Worm (Caenorhabditis elegans) whole organism, mixed stage, embryonic: ENCODE data around the gene mys-1.

Source experiments
- M03D4.4 ChIP-seq: sonication (generic microtip); optimal IDR thresholded peaks from 2 replicates; lab custom pipeline; 2017; ENCODE audit warnings: mild to moderate bottlenecking, missing genetic modification characterization, missing compliant biosample characterization
- bed-3 ChIP-seq: fragments of 200-800 bp; sonication (Bioruptor generic); optimal IDR thresholded peaks from 3 replicates; lab custom pipeline; 2018; ENCODE audit warnings: mild to moderate bottlenecking, missing genetic modification characterization, moderate library complexity, missing compliant biosample characterization
- blmp-1 ChIP-seq: fragments of 150-350 bp; optimal IDR thresholded peaks from 2 replicates; lab custom pipeline; 2014; ENCODE audit warnings: missing biosample characterization, missing genetic modification characterization
- ceh-43 ChIP-seq: fragments of 200-800 bp; sonication (Bioruptor generic); optimal IDR thresholded peaks from 2 replicates; lab custom pipeline; 2018; ENCODE audit warnings: mild to moderate bottlenecking, missing genetic modification characterization, moderate library complexity, missing compliant biosample characterization
- ceh-83 ChIP-seq: fragments of 200-800 bp; sonication (Bioruptor generic); optimal IDR thresholded peaks from 2 replicates; lab custom pipeline; 2018; ENCODE audit warnings: mild to moderate bottlenecking, missing genetic modification characterization, missing compliant biosample characterization
- ces-1 ChIP-seq: fragments of 150-350 bp; optimal IDR thresholded peaks from 2 replicates; lab custom pipeline; 2014; ENCODE audit warnings: missing biosample characterization, missing genetic modification reagents, missing genetic modification characterization
- cnd-1 ChIP-seq: fragments of 200-800 bp; sonication (Bioruptor generic); optimal IDR thresholded peaks from 2 replicates; lab custom pipeline; 2018; ENCODE audit warnings: mild to moderate bottlenecking, missing genetic modification characterization, missing compliant biosample characterization
- elt-1 ChIP-seq: sonication (generic microtip); optimal IDR thresholded peaks from 2 replicates; lab custom pipeline; 2017; ENCODE audit warnings: missing genetic modification characterization, mild to moderate bottlenecking, missing compliant biosample characterization, antibody characterized with exemption, moderate library complexity, borderline replicate concordance; ENCODE audit not compliant: insufficient read depth
- elt-3 ChIP-seq: fragments of 150-350 bp; optimal IDR thresholded peaks from 2 replicates; lab custom pipeline; 2014; ENCODE audit warnings: missing biosample characterization, missing genetic modification characterization
- flh-1 ChIP-seq: fragments of 200-800 bp; sonication (Bioruptor generic); optimal IDR thresholded peaks from 2 replicates; lab custom pipeline; 2018; ENCODE audit warnings: mild to moderate bottlenecking, missing genetic modification characterization, moderate library complexity, missing compliant biosample characterization
- ham-2 ChIP-seq: fragments of 200-800 bp; sonication (Bioruptor generic); optimal IDR thresholded peaks from 2 replicates; lab custom pipeline; 2018; ENCODE audit warnings: mild to moderate bottlenecking, missing genetic modification characterization, missing compliant biosample characterization
- lin-13 ChIP-seq: fragments of 150-350 bp; optimal IDR thresholded peaks from 2 replicates; lab custom pipeline; 2014; ENCODE audit warnings: missing biosample characterization, missing genetic modification characterization
- lsy-2 ChIP-seq: fragments of 150-350 bp; optimal IDR thresholded peaks from 2 replicates; lab custom pipeline; 2014; ENCODE audit warnings: missing biosample characterization, missing genetic modification characterization
- mab-5 ChIP-seq: fragments of 150-350 bp; optimal IDR thresholded peaks from 2 replicates; lab custom pipeline; 2014; ENCODE audit warnings: missing biosample characterization, missing genetic modification characterization
- mep-1 ChIP-seq: fragments of 150-350 bp; optimal IDR thresholded peaks from 2 replicates; lab custom pipeline; 2017; ENCODE audit warnings: missing biosample characterization, missing genetic modification reagents, missing genetic modification characterization, inconsistent platforms
- mls-2 ChIP-seq: sonication (generic microtip); optimal IDR thresholded peaks from 2 replicates; lab custom pipeline; 2016; ENCODE audit warnings: mild to moderate bottlenecking, missing genetic modification characterization, moderate library complexity, missing compliant biosample characterization
- nhr-2 ChIP-seq: fragments of 150-350 bp; optimal IDR thresholded peaks from 2 replicates; lab custom pipeline; 2014; ENCODE audit warnings: missing biosample characterization, missing genetic modification characterization
- nhr-237 ChIP-seq: fragments of 150-350 bp; optimal IDR thresholded peaks from 2 replicates; lab custom pipeline; 2014; ENCODE audit warnings: missing biosample characterization, missing genetic modification characterization
- nhr-76 ChIP-seq: sonication (generic microtip); optimal IDR thresholded peaks from 2 replicates; lab custom pipeline; 2017; ENCODE audit warnings: missing biosample characterization, missing genetic modification characterization
- sem-2 ChIP-seq: fragments of 200-800 bp; sonication (Bioruptor generic); optimal IDR thresholded peaks from 2 replicates; lab custom pipeline; 2018; ENCODE audit warnings: mild to moderate bottlenecking, missing genetic modification characterization, missing compliant biosample characterization
- snpc-4 ChIP-seq: fragments of 150-350 bp; optimal IDR thresholded peaks from 2 replicates; lab custom pipeline; 2014; ENCODE audit warnings: missing biosample characterization, missing genetic modification characterization
- tbx-8 ChIP-seq: fragments of 200-800 bp; sonication (Bioruptor generic); optimal IDR thresholded peaks from 2 replicates; lab custom pipeline; 2018; ENCODE audit warnings: mild to moderate bottlenecking, missing genetic modification characterization, moderate library complexity, missing compliant biosample characterization
- unc-120 ChIP-seq: sonication (generic microtip); optimal IDR thresholded peaks from 2 replicates; lab custom pipeline; 2017; ENCODE audit warnings: missing genetic modification characterization, missing compliant biosample characterization; ENCODE audit not compliant: poor library complexity, severe bottlenecking
- unc-39 ChIP-seq: fragments of 150-350 bp; optimal IDR thresholded peaks from 2 replicates; lab custom pipeline; 2014; ENCODE audit warnings: missing biosample characterization, missing genetic modification characterization
- zip-8 ChIP-seq: fragments of 150-350 bp; optimal IDR thresholded peaks from 2 replicates; lab custom pipeline; 2014; ENCODE audit warnings: missing biosample characterization, missing genetic modification characterization
- ztf-11 ChIP-seq: fragments of 150-350 bp; optimal IDR thresholded peaks from 2 replicates; lab custom pipeline; 2014; ENCODE audit warnings: missing biosample characterization, missing genetic modification characterization

mys-1 gene

ce11 chrV:7120168-7120567, 35.7 kb upstream of the mys-1 start, which contains the start of gene srx-34:
Gene srx-34, minus strand, starts transcription at chrV:7120268.
- no peak for TF ChIP-seq ceh-43
- no peak for TF ChIP-seq mab-5 (tag; lab: Kevin White, UChicago)
- TF ChIP-seq elt-3 (tag; lab: Kevin White, UChicago) = no peak
- TF ChIP-seq ztf-11 (tag; lab: Kevin White, UChicago) = no peak
- TF ChIP-seq blmp-1 (tag; lab: Kevin White, UChicago) = no peak
- no peak for TF ChIP-seq lsy-2 (tag; lab: Kevin White, UChicago)
- no peak for TF ChIP-seq ceh-83 (GFP tag; lab: Kevin White, UChicago)
- TF ChIP-seq cnd-1 = no peak
- TF ChIP-seq snpc-4 (tag; lab: Kevin White, UChicago) = no peak
- no peak for TF ChIP-seq ham-2 (GFP tag; lab: Kevin White, UChicago)
- TF ChIP-seq zip-8 (tag; lab: Kevin White, UChicago) = no peak

ce11 chrV:7118796-7119195, 34.3 kb upstream of the mys-1 start, which contains the start of gene srx-33:
Gene srx-33, minus strand, starts transcription at chrV:7118896.
- TF ChIP-seq flh-1 (GFP tag; lab: Kevin White, UChicago) (no peak), mep-1 (tag; lab: Kevin White, UChicago) (no peak), M03D4.4 (no peak), ztf-11 (tag; lab: Kevin White, UChicago) (no peak), blmp-1 (tag; lab: Kevin White, UChicago) (no peak), nhr-2 (tag; lab: Kevin White, UChicago) (no peak), nhr-237 (tag; lab: Kevin White, UChicago) (no peak), lsy-2 (tag; lab: Kevin White, UChicago) (no peak), ces-1 (GFP tag; lab: Kevin White, UChicago) (no peak), elt-3 (tag; lab: Kevin White, UChicago) (no peak), elt-1 (tag; lab: Kevin White, UChicago) (no peak), mab-5 (tag; lab: Kevin White, UChicago) (no peak), unc-39 (tag; lab: Kevin White, UChicago) (no peak), ham-2 (GFP tag; lab: Kevin White, UChicago) (no peak), sem-2 (GFP tag; lab: Kevin White, UChicago) (no peak), snpc-4 (tag; lab: Kevin White, UChicago) (no peak), tbx-8 (GFP tag; lab: Kevin White, UChicago) (no peak), lin-13 (tag; lab: Kevin White, UChicago) (no peak)

- TF ChIP-seq bed-3 = no peak
- no peak for TF ChIP-seq lin-13 (tag; lab: Kevin White, UChicago)
Measured at ce11 chrV:7112223-7112622, 27.8 kb upstream of the mys-1 start.

- TF ChIP-seq nhr-2 (tag; lab: Kevin White, UChicago) = no peak
- peak; percentile 95 for TF ChIP-seq ces-1 (GFP tag; lab: Kevin White, UChicago)
Measured at ce11 chrV:7111276-7111675, 26.8 kb upstream of the mys-1 start.

- TF ChIP-seq ces-1 (GFP tag; lab: Kevin White, UChicago) (peak; percentile 21), snpc-4 (tag; lab: Kevin White, UChicago) (no peak)
Measured at ce11 chrV:7110370-7110769, 25.9 kb upstream of the mys-1 start.

DNA sequence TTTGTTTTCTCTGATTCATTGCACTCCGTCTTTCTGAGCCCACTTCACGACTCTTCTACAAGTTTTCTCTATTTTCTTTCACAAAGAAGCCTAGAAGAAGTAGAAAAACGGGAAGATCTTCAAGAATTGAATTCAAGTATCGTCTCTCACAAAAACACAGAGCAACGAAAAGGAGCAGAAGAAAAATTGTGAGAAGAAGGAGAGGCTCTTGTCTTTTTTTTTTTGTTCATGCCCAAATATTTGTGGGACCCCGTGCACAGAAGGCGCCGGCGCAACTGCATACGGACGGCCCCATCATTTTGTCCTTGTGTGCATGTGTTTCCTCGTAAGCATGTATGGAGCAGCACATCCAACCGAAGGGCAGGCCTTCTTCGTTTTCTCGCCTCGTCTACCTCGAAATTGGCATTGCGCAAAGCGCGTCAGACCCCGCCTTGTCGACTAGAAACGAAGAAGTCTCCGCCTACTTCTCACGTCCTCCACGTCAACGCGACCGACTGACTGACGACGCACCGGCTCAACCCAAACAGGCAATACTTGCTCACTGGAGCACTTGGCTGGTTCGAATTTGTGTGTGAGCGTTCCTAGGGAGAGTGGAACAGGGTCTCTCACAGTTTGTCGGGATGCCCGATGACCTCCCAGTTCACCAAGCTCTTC, 22.2 kb upstream of the mys-1 start:
- no peak for TF ChIP-seq nhr-237 (tag; lab: Kevin White, UChicago)
- no peak for TF ChIP-seq M03D4.4
- no peak for TF ChIP-seq elt-1 (tag; lab: Kevin White, UChicago)
- no peak for TF ChIP-seq blmp-1 (tag; lab: Kevin White, UChicago)
- no peak for TF ChIP-seq mls-2 (tag; lab: Kevin White, UChicago)

DNA sequence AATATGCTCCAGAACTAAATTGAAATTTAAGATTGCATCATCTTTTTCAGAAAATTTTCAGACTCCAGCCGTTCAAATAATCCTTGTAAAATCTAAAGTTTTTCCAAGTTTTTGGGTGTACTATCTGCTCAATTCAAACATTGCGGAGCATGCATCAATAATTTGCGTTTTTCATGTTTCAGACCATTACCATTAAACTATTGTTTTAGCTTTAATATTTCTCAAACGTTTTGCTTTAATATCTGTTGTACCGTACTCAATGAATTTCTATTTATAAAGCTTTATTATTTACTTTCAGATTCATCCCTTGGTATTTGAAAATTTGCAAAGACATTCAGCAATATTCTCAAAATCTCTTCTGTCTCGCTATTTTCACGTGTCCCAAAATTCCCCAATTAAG, 18.8 kb upstream of the mys-1 start, which contains the start of gene odr-2:
Gene odr-2 (plus strand): TSS at position 301 of the 400 bp plus-strand sequence.
- no peak for TF ChIP-seq nhr-2 (tag; lab: Kevin White, UChicago)
- TF ChIP-seq flh-1 (GFP tag; lab: Kevin White, UChicago) = no peak
- TF ChIP-seq ztf-11 (tag; lab: Kevin White, UChicago) = no peak
- no peak for TF ChIP-seq mls-2 (tag; lab: Kevin White, UChicago)
- TF ChIP-seq lin-13 (tag; lab: Kevin White, UChicago) = no peak
- TF ChIP-seq unc-120 (tag; lab: Kevin White, UChicago) = no peak
- no peak for TF ChIP-seq elt-3 (tag; lab: Kevin White, UChicago)
- no peak for TF ChIP-seq nhr-76 (tag; lab: Kevin White, UChicago)
- no peak for TF ChIP-seq unc-39 (tag; lab: Kevin White, UChicago)
